Fruit fly (Drosophila melanogaster) whole organism, embryonic: ENCODE results near the gene CG9839.

Source experiments
- Atf3 ChIP-seq: fragments of 200-800 bp; sonication (Bioruptor generic); optimal IDR thresholded peaks from 3 replicates; lab custom pipeline; 2016; ENCODE audit warnings: missing biosample characterization, missing genetic modification characterization
- Awh ChIP-seq: fragments of 200-800 bp; sonication (Bioruptor generic); IDR thresholded peaks from 2 replicates; pipeline ENCODE4, ENCODE4 v1.3.6; 2022; ENCODE audit warnings: missing biosample characterization, missing genetic modification characterization
- CG10147 ChIP-seq: fragments of 200-800 bp; sonication (Bioruptor generic); optimal IDR thresholded peaks from 2 replicates; lab custom pipeline; 2019; ENCODE audit warnings: missing biosample characterization, mild to moderate bottlenecking, missing genetic modification characterization, moderate library complexity
- CG10321 ChIP-seq: fragments of 200-800 bp; sonication (Bioruptor generic); IDR thresholded peaks from 2 replicates; pipeline ENCODE4 v1.3.6; 2022; ENCODE audit warnings: missing biosample characterization, missing genetic modification characterization
- CG10979 ChIP-seq: fragments of 200-800 bp; sonication (Bioruptor generic); optimal IDR thresholded peaks from 2 replicates; lab custom pipeline; 2018; ENCODE audit warnings: missing biosample characterization, mild to moderate bottlenecking, missing genetic modification characterization, moderate library complexity
- CG12299 ChIP-seq: fragments of 200-800 bp; sonication (Bioruptor generic); optimal IDR thresholded peaks from 2 replicates; lab custom pipeline; 2018; ENCODE audit warnings: missing biosample characterization, mild to moderate bottlenecking, missing genetic modification characterization
- CG12391 ChIP-seq: fragments of 200-800 bp; sonication (Bioruptor generic); optimal IDR thresholded peaks from 3 replicates; lab custom pipeline; 2018; ENCODE audit warnings: missing biosample characterization, mild to moderate bottlenecking, missing genetic modification characterization, moderate library complexity
- CG17829 ChIP-seq: fragments of 200-800 bp; optimal IDR thresholded peaks from 2 replicates; lab custom pipeline; 2019; ENCODE audit warnings: missing biosample characterization, mild to moderate bottlenecking, missing genetic modification characterization, moderate library complexity
- CG18619 ChIP-seq: fragments of 200-800 bp; sonication (Bioruptor generic); optimal IDR thresholded peaks from 3 replicates; lab custom pipeline; 2017; ENCODE audit warnings: missing biosample characterization, mild to moderate bottlenecking, missing genetic modification characterization
- CG2712 ChIP-seq: fragments of 200-800 bp; optimal IDR thresholded peaks from 3 replicates; lab custom pipeline; 2019; ENCODE audit warnings: missing biosample characterization, mild to moderate bottlenecking, missing genetic modification characterization, moderate library complexity
- CG2875 ChIP-seq: fragments of 200-800 bp; sonication (Bioruptor generic); optimal IDR thresholded peaks from 2 replicates; lab custom pipeline; 2017; ENCODE audit warnings: missing biosample characterization, mild to moderate bottlenecking, missing genetic modification characterization, missing genetic modification reagents
- CG31388 ChIP-seq: fragments of 200-800 bp; sonication (Bioruptor generic); optimal IDR thresholded peaks from 2 replicates; lab custom pipeline; 2016; ENCODE audit warnings: missing biosample characterization, missing genetic modification characterization
- CG4328 ChIP-seq: fragments of 200-800 bp; sonication (Bioruptor generic); optimal IDR thresholded peaks from 3 replicates; lab custom pipeline; 2017; ENCODE audit warnings: missing biosample characterization, missing genetic modification reagents, missing genetic modification characterization
- CG8281 ChIP-seq: fragments of 200-800 bp; sonication (Bioruptor generic); optimal IDR thresholded peaks from 2 replicates; lab custom pipeline; 2018; ENCODE audit warnings: missing biosample characterization, mild to moderate bottlenecking, missing genetic modification characterization, moderate library complexity
- CG8478 ChIP-seq: fragments of >200 bp; optimal IDR thresholded peaks from 2 replicates; lab custom pipeline; 2018
- CG9437 ChIP-seq: fragments of 200-800 bp; sonication (Bioruptor generic); optimal IDR thresholded peaks from 2 replicates; lab custom pipeline; 2018; ENCODE audit warnings: missing biosample characterization, mild to moderate bottlenecking, missing genetic modification characterization
- Chrac-16 ChIP-seq: fragments of 200-800 bp; sonication (Bioruptor generic); optimal IDR thresholded peaks from 3 replicates; lab custom pipeline; 2016; ENCODE audit warnings: missing biosample characterization, missing genetic modification characterization
- CkIIα-i1 ChIP-seq: fragments of 200-800 bp; sonication (Bioruptor generic); IDR thresholded peaks from 2 replicates; pipeline ENCODE4 v1.3.6; 2022; ENCODE audit warnings: missing biosample characterization, missing genetic modification characterization
- Deaf1 ChIP-seq: fragments of 200-800 bp; optimal IDR thresholded peaks from 3 replicates; lab custom pipeline; 2019; ENCODE audit warnings: missing biosample characterization, mild to moderate bottlenecking, missing genetic modification characterization, moderate library complexity
- Doc3 ChIP-seq: fragments of 200-800 bp; sonication (Bioruptor generic); IDR thresholded peaks from 3 replicates; pipeline ENCODE4 v1.3.6; 2022; ENCODE audit warnings: missing biosample characterization, missing genetic modification characterization; ENCODE audit not compliant: partially characterized antibody
- Dp ChIP-seq: fragments of 200-800 bp; sonication (Bioruptor generic); optimal IDR thresholded peaks from 2 replicates; lab custom pipeline; 2018; ENCODE audit warnings: missing biosample characterization, mild to moderate bottlenecking, missing genetic modification characterization, moderate library complexity
- Elba2 ChIP-seq: fragments of 200-800 bp; sonication (Bioruptor generic); optimal IDR thresholded peaks from 3 replicates; lab custom pipeline; 2016; ENCODE audit warnings: missing biosample characterization, missing genetic modification characterization
- Lhr ChIP-seq: fragments of 200-800 bp; sonication (Bioruptor generic); optimal IDR thresholded peaks from 3 replicates; lab custom pipeline; 2017; ENCODE audit warnings: mild to moderate bottlenecking, missing biosample characterization, missing genetic modification reagents, missing genetic modification characterization
- MTF-1 ChIP-seq: fragments of 200-800 bp; sonication (Bioruptor generic); optimal IDR thresholded peaks from 2 replicates; lab custom pipeline; 2018; ENCODE audit warnings: missing biosample characterization, mild to moderate bottlenecking, missing genetic modification characterization, borderline replicate concordance
- Pdp1 ChIP-seq, 2 experiments: fragments of 200-800 bp; sonication (Bioruptor generic); optimal IDR thresholded peaks; 3 replicates each; lab custom pipeline; 2016; ENCODE audit warnings: missing biosample characterization in 2 of 2, missing genetic modification characterization in 2 of 2, mild to moderate bottlenecking in 1 of 2, moderate library complexity in 1 of 2
- Rx ChIP-seq: fragments of 200-800 bp; sonication (Bioruptor generic); IDR thresholded peaks from 2 replicates; pipeline ENCODE4 v1.3.6; 2022; ENCODE audit warnings: missing biosample characterization, missing genetic modification characterization
- Six4 ChIP-seq: fragments of 200-800 bp; sonication (Bioruptor generic); optimal IDR thresholded peaks from 2 replicates; lab custom pipeline; 2016; ENCODE audit warnings: missing biosample characterization, missing genetic modification characterization
- Tbp ChIP-seq: fragments of >200 bp; optimal IDR thresholded peaks from 2 replicates; lab custom pipeline; 2018; ENCODE audit warnings: missing biosample characterization, missing genetic modification characterization
- Xrp1 ChIP-seq: fragments of 200-800 bp; sonication (Bioruptor generic); IDR thresholded peaks from 2 replicates; pipeline ENCODE4 v1.3.6; 2022; ENCODE audit warnings: missing biosample characterization, missing genetic modification characterization
- br ChIP-seq: fragments of >200 bp; optimal IDR thresholded peaks from 2 replicates; lab custom pipeline; 2017
- cg ChIP-seq: fragments of 200-800 bp; sonication (Bioruptor generic); optimal IDR thresholded peaks from 3 replicates; lab custom pipeline; 2019; ENCODE audit warnings: missing biosample characterization, mild to moderate bottlenecking, missing genetic modification characterization, moderate library complexity
- chif ChIP-seq, 2 experiments: fragments of 200-800 bp; sonication (Bioruptor generic); optimal IDR thresholded peaks; 3 replicates each; lab custom pipeline; 2016; ENCODE audit warnings: missing biosample characterization in 2 of 2, missing genetic modification characterization in 2 of 2
- da ChIP-seq: fragments of 200-800 bp; sonication (Bioruptor generic); optimal IDR thresholded peaks from 2 replicates; lab custom pipeline; 2016; ENCODE audit warnings: missing biosample characterization, missing genetic modification characterization
- dan ChIP-seq: fragments of 200-800 bp; sonication (Bioruptor generic); IDR thresholded peaks from 2 replicates; pipeline ENCODE4 v1.3.6; 2022; ENCODE audit warnings: missing biosample characterization, missing genetic modification characterization
- dmrt99B ChIP-seq: fragments of 200-800 bp; sonication (Bioruptor generic); optimal IDR thresholded peaks from 2 replicates; lab custom pipeline; 2018; ENCODE audit warnings: missing biosample characterization, mild to moderate bottlenecking, missing genetic modification characterization, moderate library complexity
- dysf ChIP-seq: fragments of 200-800 bp; sonication (Bioruptor generic); IDR thresholded peaks from 3 replicates; pipeline ENCODE4 v1.3.6; 2022; ENCODE audit warnings: missing biosample characterization, missing genetic modification characterization
- eve ChIP-seq, 2 experiments: fragments of >200 bp; optimal IDR thresholded peaks; 2 replicates each; lab custom pipeline; 2017; ENCODE audit warnings: missing biosample characterization in 2 of 2, missing genetic modification characterization in 2 of 2
- ind ChIP-seq: fragments of 200-800 bp; sonication (Bioruptor generic); optimal IDR thresholded peaks from 3 replicates; lab custom pipeline; 2016; ENCODE audit warnings: missing biosample characterization, missing genetic modification characterization
- kni ChIP-seq: fragments of 200-800 bp; sonication (Bioruptor generic); optimal IDR thresholded peaks from 3 replicates; lab custom pipeline; 2017; ENCODE audit warnings: mild to moderate bottlenecking, missing biosample characterization, missing genetic modification reagents, missing genetic modification characterization
- lab ChIP-seq: fragments of 200-800 bp; sonication (Bioruptor generic); optimal IDR thresholded peaks from 3 replicates; lab custom pipeline; 2017; ENCODE audit warnings: missing biosample characterization, missing genetic modification characterization, mild to moderate bottlenecking, moderate library complexity, missing genetic modification reagents
- lilli ChIP-seq: fragments of 200-800 bp; sonication (Bioruptor generic); optimal IDR thresholded peaks from 3 replicates; lab custom pipeline; 2016; ENCODE audit warnings: missing biosample characterization, missing genetic modification characterization
- pan ChIP-seq, 4 experiments: fragments of >200 bp in 3 of 4; fragments of 200-800 bp in 1 of 4; sonication (Bioruptor generic) in 1 of 4; optimal IDR thresholded peaks in 3 of 4; IDR thresholded peaks in 1 of 4; 2 replicates each; pipeline versions ENCODE4 v1.3.6 to Lab custom; 2017 to 2022; ENCODE audit warnings: missing biosample characterization in 2 of 4, missing genetic modification characterization in 2 of 4, mixed read lengths in 1 of 4
- ro ChIP-seq: fragments of 200-800 bp; sonication (Bioruptor generic); IDR thresholded peaks from 2 replicates; pipeline ENCODE4 v1.3.6; 2022; ENCODE audit warnings: missing biosample characterization, missing genetic modification characterization
- run ChIP-seq: fragments of 200-800 bp; sonication (Bioruptor generic); optimal IDR thresholded peaks from 3 replicates; lab custom pipeline; 2018; ENCODE audit warnings: missing biosample characterization, mild to moderate bottlenecking, missing genetic modification characterization
- sqz ChIP-seq: fragments of 200-800 bp; sonication (Bioruptor generic); optimal IDR thresholded peaks from 3 replicates; lab custom pipeline; 2018; ENCODE audit warnings: missing biosample characterization, mild to moderate bottlenecking, missing genetic modification characterization
- tio ChIP-seq: fragments of 200-800 bp; sonication (Bioruptor generic); optimal IDR thresholded peaks from 2 replicates; lab custom pipeline; 2017; ENCODE audit warnings: missing biosample characterization, missing genetic modification characterization, inconsistent platforms
- wek ChIP-seq: fragments of 200-800 bp; sonication (Bioruptor generic); optimal IDR thresholded peaks from 3 replicates; lab custom pipeline; 2018; ENCODE audit warnings: missing biosample characterization, mild to moderate bottlenecking, missing genetic modification characterization, moderate library complexity
- yki ChIP-seq: fragments of >200 bp; optimal IDR thresholded peaks from 3 replicates; lab custom pipeline; 2018

CG9839 gene

DNA sequence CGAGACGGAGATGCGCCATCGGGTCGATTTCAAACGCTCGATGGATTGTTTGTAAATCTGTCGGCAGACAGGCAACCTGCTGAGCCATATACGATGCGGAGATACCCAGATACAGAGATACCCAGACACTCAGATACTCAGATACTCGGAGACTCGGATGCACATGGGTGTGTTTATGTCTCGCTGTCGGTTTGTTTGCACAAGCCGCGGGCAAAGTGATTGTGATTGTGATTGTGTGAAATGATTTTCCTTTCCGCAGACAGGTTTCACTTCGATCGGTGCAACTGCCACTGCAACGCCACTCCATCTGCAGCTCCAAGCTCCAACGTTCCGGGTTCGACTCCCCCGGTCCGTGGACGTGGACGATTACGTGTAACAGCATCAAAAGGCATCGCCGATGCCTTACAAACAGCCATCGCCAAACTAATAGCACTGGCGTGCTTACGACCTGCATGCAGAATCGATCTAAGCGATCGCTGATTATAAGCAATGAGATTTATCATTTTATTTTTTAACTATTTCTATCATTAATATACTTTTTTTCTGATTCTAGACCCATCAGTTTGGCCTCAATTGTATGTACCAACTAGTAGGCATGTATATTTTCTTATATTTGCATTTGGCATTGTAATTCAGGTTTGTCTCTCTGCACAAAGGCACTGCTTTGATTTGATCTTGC lies 16.7 kb downstream of the CG9839 start (continued):
- TF ChIP-seq Six4 (GFP tag; lab: Kevin White, UChicago) (peak; percentile 31), Deaf1 (tag; lab: Kevin White, UChicago) (no peak), sqz (GFP tag; lab: Kevin White, UChicago) (no peak), CG2875 (GFP tag; lab: Kevin White, UChicago) (no peak), Atf3 (no peak), CG31388 (no peak), yki (no peak), CG4328 (GFP tag; lab: Kevin White, UChicago) (no peak), Tbp (GFP tag; lab: Kevin White, UChicago) (no peak), CG9437 (GFP tag; lab: Kevin White, UChicago) (no peak), CG12299 (tag; lab: Kevin White, UChicago) (no peak), Elba2 (GFP tag; lab: Kevin White, UChicago) (no peak), Dp (GFP tag; lab: Kevin White, UChicago) (no peak), lilli (GFP tag; lab: Kevin White, UChicago) (no peak)
- TF ChIP-seq, all 482 proteins: peak for 174

DNA sequence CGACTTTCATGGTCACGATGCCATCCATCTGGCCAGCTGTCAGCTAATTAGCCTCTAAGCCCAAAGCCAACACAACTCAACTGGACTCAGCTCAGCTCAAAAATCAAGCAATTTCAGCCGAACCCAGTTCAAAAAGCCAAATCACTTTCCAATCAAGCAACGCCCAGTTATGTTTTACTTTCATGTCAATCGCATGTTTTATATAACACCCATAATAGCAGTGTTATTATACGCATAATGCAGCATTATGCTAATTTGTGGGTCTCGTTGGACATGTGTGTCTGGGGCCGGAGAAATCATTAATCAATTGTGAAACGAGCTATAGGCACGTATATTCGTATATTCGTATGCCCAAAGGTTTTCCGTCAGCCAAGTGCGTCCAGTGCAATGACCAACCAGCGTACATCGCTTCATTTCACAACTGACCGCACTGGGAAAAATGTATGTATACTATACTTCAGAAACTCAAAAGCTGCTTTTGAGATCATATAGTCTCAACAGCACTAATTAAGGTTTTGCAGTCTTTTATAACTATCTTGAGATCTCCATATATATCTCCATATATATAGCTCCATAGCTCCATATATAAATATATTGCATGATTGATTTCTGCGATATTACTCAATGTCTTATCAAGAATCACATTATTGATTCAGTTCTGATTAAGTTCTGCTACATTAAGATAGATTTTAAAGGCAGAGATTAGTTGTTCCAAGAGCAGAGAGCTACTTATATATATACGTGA lies 17.9 kb downstream of the CG9839 start:
- TF ChIP-seq run (no peak), MTF-1 (GFP tag; lab: Kevin White, UChicago) (no peak), CG10147 (GFP tag; lab: Kevin White, UChicago) (no peak), eve (GFP tag; optimal IDR thresholded peaks at IDR 0.05; lab: Kevin White, UChicago) (no peak), br (lab: Kevin White, UChicago) (no peak), da (GFP tag; lab: Kevin White, UChicago) (no peak), CG10321 (no peak), CG8478 (lab: Kevin White, UChicago) (no peak), Rx (GFP tag; lab: Robert Waterston, UW) (no peak), cg (GFP tag; lab: Kevin White, UChicago) (no peak), CG17829 (peak; percentile 5), pan (optimal IDR thresholded peaks at IDR 0.05; lab: Kevin White, UChicago) (no peak), pan (GFP tag; optimal IDR thresholded peaks at IDR 0.05 in 1 of 2, IDR thresholded peaks at IDR 0.05 in 1 of 2) (no peak), Chrac-16 (no peak), CG10979 (tag; lab: Kevin White, UChicago) (peak; percentile 44), lab (GFP tag; lab: Kevin White, UChicago) (no peak), CG18619 (no peak), CG2712 (no peak), chif (GFP tag; optimal IDR thresholded peaks at IDR 0.05; lab: Kevin White, UChicago) (no peak), kni (GFP tag; lab: Kevin White, UChicago) (peak; percentile 1), dan (GFP tag; lab: Robert Waterston, UW) (no peak), dmrt99B (tag; lab: Kevin White, UChicago) (peak; percentile 30), Lhr (no peak), ind (no peak), Pdp1 (GFP tag; optimal IDR thresholded peaks at IDR 0.05; lab: Kevin White, UChicago) (peak in 1 of 2 experiments; percentile 58), Xrp1 (GFP tag; lab: Robert Waterston, UW) (no peak), CG12391 (tag; lab: Kevin White, UChicago) (no peak), dysf (GFP tag; lab: Robert Waterston, UW) (no peak), ro (no peak), Doc3 (GFP tag; lab: Robert Waterston, UW) (no peak), Awh (GFP tag; lab: Robert Waterston, UW) (0 out of 2 replicates have a peak, but pooled peaks have one; percentile 22), CG8281 (tag; lab: Kevin White, UChicago) (no peak), wek (GFP tag; lab: Kevin White, UChicago) (no peak), CkIIα-i1 (GFP tag; lab: Robert Waterston, UW) (no peak), tio (GFP tag; lab: Kevin White, UChicago) (no peak)
